Worm (Caenorhabditis elegans) whole organism, mixed stage, embryonic: Measurements from ENCODE around the gene soc-1.

Source experiments
- cnd-1 ChIP-seq: fragments of 200-800 bp; sonication (Bioruptor generic); optimal IDR thresholded peaks from 2 replicates; lab custom pipeline; 2018; ENCODE audit warnings: mild to moderate bottlenecking, missing genetic modification characterization, missing compliant biosample characterization
- elt-3 ChIP-seq: fragments of 150-350 bp; optimal IDR thresholded peaks from 2 replicates; lab custom pipeline; 2014; ENCODE audit warnings: missing biosample characterization, missing genetic modification characterization
- ham-2 ChIP-seq: fragments of 200-800 bp; sonication (Bioruptor generic); optimal IDR thresholded peaks from 2 replicates; lab custom pipeline; 2018; ENCODE audit warnings: mild to moderate bottlenecking, missing genetic modification characterization, missing compliant biosample characterization
- pha-4 ChIP-seq: fragments of 150-350 bp; optimal IDR thresholded peaks from 2 replicates; lab custom pipeline; 2018; ENCODE audit warnings: missing biosample characterization, missing genetic modification reagents, missing genetic modification characterization

DNA sequence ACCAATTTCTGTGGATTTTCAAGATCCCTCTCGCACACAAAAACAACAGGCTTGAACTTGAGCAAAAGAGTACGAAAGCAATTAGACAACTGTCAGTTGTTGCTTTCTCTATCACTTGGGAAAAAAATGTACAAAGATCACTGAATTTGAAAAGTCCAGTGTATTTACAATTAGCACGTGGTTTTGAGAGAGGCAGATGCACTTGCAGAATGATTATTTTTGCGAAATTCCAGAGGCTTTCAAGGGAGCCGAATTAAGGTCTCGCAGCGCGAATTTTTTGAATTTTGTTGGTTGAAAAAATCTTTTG lies 50.5 kb downstream of the soc-1 start:
- TF ChIP-seq ham-2 (GFP tag; lab: Kevin White, UChicago): no peak
- no peak for TF ChIP-seq elt-3 (tag; lab: Kevin White, UChicago)
- TF ChIP-seq pha-4 (tag; lab: Kevin White, UChicago): no peak
- TF ChIP-seq cnd-1: no peak
